Fruit fly (Drosophila melanogaster) whole organism, embryonic: ENCODE results near the gene TfIIFbeta.

ENCODE experiments used
- Abd-B ChIP-seq: fragments of 200-800 bp; sonication (Bioruptor generic); optimal IDR thresholded peaks from 2 replicates; lab custom pipeline; 2018; ENCODE audit warnings: missing biosample characterization, mild to moderate bottlenecking, missing genetic modification characterization, moderate library complexity
- Asciz ChIP-seq: fragments of 200-800 bp; sonication (Bioruptor generic); optimal IDR thresholded peaks from 2 replicates; lab custom pipeline; 2017; ENCODE audit warnings: missing biosample characterization, mild to moderate bottlenecking, missing genetic modification characterization, missing genetic modification reagents
- Atf3 ChIP-seq: fragments of 200-800 bp; sonication (Bioruptor generic); optimal IDR thresholded peaks from 3 replicates; lab custom pipeline; 2016; ENCODE audit warnings: missing biosample characterization, missing genetic modification characterization
- CG11247 ChIP-seq: fragments of 200-800 bp; sonication (Bioruptor generic); IDR thresholded peaks from 2 replicates; pipeline ENCODE4 v1.3.6; 2022; ENCODE audit warnings: missing biosample characterization, missing genetic modification characterization
- CG11695 ChIP-seq: fragments of 200-800 bp; sonication (Bioruptor generic); IDR thresholded peaks from 3 replicates; pipeline ENCODE4 v1.3.6; 2022; ENCODE audit warnings: missing biosample characterization, missing genetic modification characterization
- CG13894 ChIP-seq: fragments of 200-800 bp; sonication (Bioruptor generic); optimal IDR thresholded peaks from 3 replicates; lab custom pipeline; 2018; ENCODE audit warnings: missing biosample characterization, mild to moderate bottlenecking, missing genetic modification characterization, moderate library complexity
- CG14050 ChIP-seq: fragments of 200-800 bp; sonication (Bioruptor generic); IDR thresholded peaks from 3 replicates; pipeline ENCODE4 v1.3.6; 2022; ENCODE audit warnings: missing biosample characterization, missing genetic modification characterization
- CG30020 ChIP-seq: fragments of 200-800 bp; optimal IDR thresholded peaks from 2 replicates; lab custom pipeline; 2019; ENCODE audit warnings: missing biosample characterization, mild to moderate bottlenecking, missing genetic modification characterization, moderate library complexity
- CG3838 ChIP-seq: fragments of 200-800 bp; sonication (Bioruptor generic); optimal IDR thresholded peaks from 3 replicates; lab custom pipeline; 2016; ENCODE audit warnings: missing biosample characterization, missing genetic modification characterization
- CG4404 ChIP-seq: fragments of 200-800 bp; sonication (Bioruptor generic); IDR thresholded peaks from 2 replicates; pipeline ENCODE4 v1.3.6; 2022; ENCODE audit warnings: missing biosample characterization, missing genetic modification characterization
- CG6765 ChIP-seq: fragments of 200-800 bp; sonication (Bioruptor generic); optimal IDR thresholded peaks from 3 replicates; lab custom pipeline; 2017; ENCODE audit warnings: missing biosample characterization, mild to moderate bottlenecking, missing genetic modification characterization
- CG6854 ChIP-seq: fragments of 200-800 bp; sonication (Bioruptor generic); optimal IDR thresholded peaks from 3 replicates; lab custom pipeline; 2017; ENCODE audit warnings: missing biosample characterization, mild to moderate bottlenecking, missing genetic modification characterization
- CG8089 ChIP-seq: fragments of 200-800 bp; sonication (Bioruptor generic); optimal IDR thresholded peaks from 3 replicates; lab custom pipeline; 2016; ENCODE audit warnings: missing biosample characterization, missing genetic modification characterization
- CG8924 ChIP-seq: fragments of 200-800 bp; optimal IDR thresholded peaks from 3 replicates; lab custom pipeline; 2019; ENCODE audit warnings: missing biosample characterization, mild to moderate bottlenecking, missing genetic modification characterization, moderate library complexity
- ERR ChIP-seq: fragments of 200-800 bp; sonication (Bioruptor generic); optimal IDR thresholded peaks from 2 replicates; lab custom pipeline; 2016; ENCODE audit warnings: missing biosample characterization, missing genetic modification characterization
- Eip74EF ChIP-seq, 2 experiments: fragments of 200-800 bp in 1 of 2; fragments of >200 bp in 1 of 2; sonication (Bioruptor generic) in 1 of 2; optimal IDR thresholded peaks; 2 replicates each; lab custom pipeline; 2017 to 2019; ENCODE audit warnings: missing biosample characterization in 2 of 2, missing genetic modification characterization in 2 of 2, mild to moderate bottlenecking in 1 of 2, moderate library complexity in 1 of 2
- Fer2 ChIP-seq: fragments of 200-800 bp; sonication (Bioruptor generic); optimal IDR thresholded peaks from 2 replicates; lab custom pipeline; 2018; ENCODE audit warnings: missing biosample characterization, mild to moderate bottlenecking, missing genetic modification characterization, moderate library complexity
- Hmx ChIP-seq: fragments of 200-800 bp; sonication (Bioruptor generic); optimal IDR thresholded peaks from 2 replicates; lab custom pipeline; 2016; ENCODE audit warnings: missing biosample characterization, missing genetic modification characterization
- Lim3 ChIP-seq: fragments of 200-800 bp; sonication (Bioruptor generic); IDR thresholded peaks from 2 replicates; pipeline ENCODE4 v1.3.6; 2022; ENCODE audit warnings: missing biosample characterization, missing genetic modification characterization
- MBD-R2 ChIP-seq: fragments of 200-800 bp; sonication (Bioruptor generic); IDR thresholded peaks from 2 replicates; pipeline ENCODE4 v1.3.6; 2022; ENCODE audit warnings: missing biosample characterization, missing genetic modification characterization
- MTF-1 ChIP-seq: fragments of 200-800 bp; sonication (Bioruptor generic); optimal IDR thresholded peaks from 2 replicates; lab custom pipeline; 2018; ENCODE audit warnings: missing biosample characterization, mild to moderate bottlenecking, missing genetic modification characterization, borderline replicate concordance
- Sox102F ChIP-seq: fragments of 200-800 bp; sonication (Bioruptor generic); optimal IDR thresholded peaks from 2 replicates; lab custom pipeline; 2018; ENCODE audit warnings: missing biosample characterization, mild to moderate bottlenecking, missing genetic modification characterization, moderate library complexity
- Tbp ChIP-seq: fragments of >200 bp; optimal IDR thresholded peaks from 2 replicates; lab custom pipeline; 2018; ENCODE audit warnings: missing biosample characterization, missing genetic modification characterization
- Xbp1 ChIP-seq: fragments of 200-800 bp; sonication (Bioruptor generic); optimal IDR thresholded peaks from 3 replicates; lab custom pipeline; 2016; ENCODE audit warnings: missing biosample characterization, mild to moderate bottlenecking, missing genetic modification characterization
- Xrp1 ChIP-seq: fragments of 200-800 bp; sonication (Bioruptor generic); IDR thresholded peaks from 2 replicates; pipeline ENCODE4 v1.3.6; 2022; ENCODE audit warnings: missing biosample characterization, missing genetic modification characterization
- bigmax ChIP-seq: fragments of 200-800 bp; sonication (Bioruptor generic); optimal IDR thresholded peaks from 2 replicates; lab custom pipeline; 2018; ENCODE audit warnings: missing biosample characterization, mild to moderate bottlenecking, missing genetic modification characterization
- btn ChIP-seq: fragments of 200-800 bp; sonication (Bioruptor generic); optimal IDR thresholded peaks from 2 replicates; lab custom pipeline; 2016; ENCODE audit warnings: missing biosample characterization, missing genetic modification characterization
- cad ChIP-seq: fragments of >200 bp; optimal IDR thresholded peaks from 2 replicates; lab custom pipeline; 2017; ENCODE audit warnings: missing biosample characterization, missing genetic modification characterization
- disco-r ChIP-seq: fragments of 200-800 bp; sonication (Bioruptor generic); optimal IDR thresholded peaks from 2 replicates; lab custom pipeline; 2016; ENCODE audit warnings: missing biosample characterization, missing genetic modification characterization
- emc ChIP-seq: fragments of 200-800 bp; sonication (Bioruptor generic); optimal IDR thresholded peaks from 2 replicates; lab custom pipeline; 2016; ENCODE audit warnings: missing biosample characterization, missing genetic modification characterization
- en ChIP-seq: fragments of 200-800 bp; sonication (Bioruptor generic); optimal IDR thresholded peaks from 2 replicates; lab custom pipeline; 2016; ENCODE audit warnings: missing biosample characterization, missing genetic modification characterization
- fru ChIP-seq: fragments of >200 bp; optimal IDR thresholded peaks from 2 replicates; lab custom pipeline; 2017
- gt ChIP-seq: fragments of 200-800 bp; sonication (Bioruptor generic); IDR thresholded peaks from 2 replicates; pipeline ENCODE4 v1.3.6; 2022; ENCODE audit warnings: missing biosample characterization, missing genetic modification characterization
- h ChIP-seq: fragments of >200 bp; optimal IDR thresholded peaks from 2 replicates; lab custom pipeline; 2017
- jumu ChIP-seq: fragments of 200-800 bp; sonication (Bioruptor generic); optimal IDR thresholded peaks from 3 replicates; lab custom pipeline; 2016; ENCODE audit warnings: missing biosample characterization, missing genetic modification characterization
- ken ChIP-seq: fragments of 200-800 bp; sonication (Bioruptor generic); IDR thresholded peaks from 3 replicates; pipeline ENCODE4 v1.3.6; 2022; ENCODE audit warnings: missing biosample characterization, missing genetic modification characterization
- lab ChIP-seq: fragments of 200-800 bp; sonication (Bioruptor generic); optimal IDR thresholded peaks from 3 replicates; lab custom pipeline; 2017; ENCODE audit warnings: missing biosample characterization, missing genetic modification characterization, mild to moderate bottlenecking, moderate library complexity, missing genetic modification reagents
- maf-S ChIP-seq: fragments of 200-800 bp; sonication (Bioruptor generic); optimal IDR thresholded peaks from 2 replicates; lab custom pipeline; 2016; ENCODE audit warnings: missing biosample characterization, missing genetic modification characterization
- onecut ChIP-seq: fragments of 200-800 bp; sonication (Bioruptor generic); IDR thresholded peaks from 2 replicates; pipeline ENCODE4 v1.3.6; 2022; ENCODE audit warnings: missing biosample characterization, missing genetic modification characterization
- p53 ChIP-seq: fragments of 200-800 bp; sonication (Bioruptor generic); optimal IDR thresholded peaks from 2 replicates; lab custom pipeline; 2016; ENCODE audit warnings: missing biosample characterization, missing genetic modification characterization
- peb ChIP-seq: fragments of 200-800 bp; sonication (Bioruptor generic); IDR thresholded peaks from 2 replicates; pipeline ENCODE4 v1.3.6; 2022; ENCODE audit warnings: missing biosample characterization, missing genetic modification characterization
- pfk ChIP-seq: fragments of 200-800 bp; sonication (Bioruptor generic); optimal IDR thresholded peaks from 2 replicates; lab custom pipeline; 2018; ENCODE audit warnings: missing biosample characterization, mild to moderate bottlenecking, missing genetic modification characterization, moderate library complexity
- phol ChIP-seq: fragments of 200-800 bp; sonication (Bioruptor generic); optimal IDR thresholded peaks from 3 replicates; lab custom pipeline; 2018; ENCODE audit warnings: missing biosample characterization, mild to moderate bottlenecking, missing genetic modification characterization, moderate library complexity
- pzg ChIP-seq: fragments of 200-800 bp; sonication (Bioruptor generic); optimal IDR thresholded peaks from 3 replicates; lab custom pipeline; 2018; ENCODE audit warnings: missing biosample characterization, mild to moderate bottlenecking, missing genetic modification characterization, moderate library complexity
- seq ChIP-seq: fragments of 200-800 bp; sonication (Bioruptor generic); IDR thresholded peaks from 2 replicates; pipeline ENCODE4 v1.3.6; 2022; ENCODE audit warnings: missing biosample characterization, missing genetic modification characterization
- sqz ChIP-seq: fragments of 200-800 bp; sonication (Bioruptor generic); optimal IDR thresholded peaks from 3 replicates; lab custom pipeline; 2018; ENCODE audit warnings: missing biosample characterization, mild to moderate bottlenecking, missing genetic modification characterization
- tll ChIP-seq, 2 experiments: fragments of 200-800 bp in 1 of 2; fragments of >200 bp in 1 of 2; sonication (Bioruptor generic) in 1 of 2; optimal IDR thresholded peaks; 2 replicates each; lab custom pipeline; 2017 to 2019; ENCODE audit warnings: missing biosample characterization in 2 of 2, missing genetic modification characterization in 2 of 2, mild to moderate bottlenecking in 1 of 2, moderate library complexity in 1 of 2
- tna ChIP-seq: fragments of 200-800 bp; sonication (Bioruptor generic); IDR thresholded peaks from 2 replicates; pipeline ENCODE4 v1.3.6; 2022; ENCODE audit warnings: missing biosample characterization, missing genetic modification characterization; ENCODE audit not compliant: partially characterized antibody
- tup ChIP-seq: fragments of 200-800 bp; sonication (Bioruptor generic); optimal IDR thresholded peaks from 2 replicates; lab custom pipeline; 2016; ENCODE audit warnings: missing biosample characterization, mild to moderate bottlenecking, missing genetic modification characterization, moderate library complexity
- twi ChIP-seq: fragments of 200-800 bp; optimal IDR thresholded peaks from 2 replicates; lab custom pipeline; 2019; ENCODE audit warnings: missing biosample characterization, mild to moderate bottlenecking, missing genetic modification characterization, moderate library complexity
- zen ChIP-seq: fragments of 200-800 bp; sonication (Bioruptor generic); optimal IDR thresholded peaks from 3 replicates; lab custom pipeline; 2018; ENCODE audit warnings: missing biosample characterization, mild to moderate bottlenecking, missing genetic modification characterization, moderate library complexity

The TfIIFbeta gene

dm6 chr3R:10784058-10784499 lies 16.5 kb upstream of the TfIIFbeta start, which contains the start of the genes mRpL37 and Rbp1 (continued):
- TF ChIP-seq peb (GFP tag; lab: Robert Waterston, UW) (peak; percentile 54; the same call in 1 of the 2 replicates), seq (GFP tag; lab: Robert Waterston, UW) (no peak), zen (tag; lab: Kevin White, UChicago) (peak; percentile 71), CG11247 (GFP tag; lab: Robert Waterston, UW) (peak; percentile 44), tup (GFP tag; lab: Kevin White, UChicago) (no peak), gt (GFP tag; lab: Robert Waterston, UW) (peak; percentile 11; the same call in 1 of the 2 replicates), btn (GFP tag; lab: Kevin White, UChicago) (no peak), CG8924 (tag; lab: Kevin White, UChicago) (peak; percentile 84), maf-S (GFP tag; lab: Kevin White, UChicago) (peak; percentile 12), Tbp (GFP tag; lab: Kevin White, UChicago) (no peak), Fer2 (tag; lab: Kevin White, UChicago) (peak; percentile 45), pfk (no peak), CG3838 (peak; percentile 1), CG14050 (GFP tag; lab: Robert Waterston, UW) (peak; percentile 34; the same call in 1 of the 3 replicates), onecut (peak; percentile 59; the same call in 1 of the 2 replicates), pzg (GFP tag; lab: Kevin White, UChicago) (peak; percentile 50), Asciz (GFP tag; lab: Kevin White, UChicago) (no peak), Lim3 (GFP tag; lab: Robert Waterston, UW) (no peak), Eip74EF (GFP tag; optimal IDR thresholded peaks at IDR 0.05; lab: Kevin White, UChicago) (no peak), twi (tag; lab: Kevin White, UChicago) (peak; percentile 76), emc (no peak), lab (GFP tag; lab: Kevin White, UChicago) (no peak), jumu (GFP tag; lab: Kevin White, UChicago) (peak; percentile 50), CG30020 (tag; lab: Kevin White, UChicago) (peak; percentile 85), p53 (GFP tag; lab: Kevin White, UChicago) (no peak), CG6765 (GFP tag; lab: Kevin White, UChicago) (peak; percentile 29), h (lab: Kevin White, UChicago) (no peak), disco-r (no peak), ken (GFP tag; lab: Robert Waterston, UW) (no peak; the same call in 2 of the 3 replicates), tll (GFP tag; optimal IDR thresholded peaks at IDR 0.05; lab: Kevin White, UChicago) (peak; percentile 7 to 69), Hmx (no peak), CG11695 (GFP tag; lab: Robert Waterston, UW) (peak; percentile 30; the same call in 1 of the 3 replicates), Abd-B (GFP tag; lab: Kevin White, UChicago) (peak; percentile 93), CG4404 (GFP tag; lab: Robert Waterston, UW) (peak; percentile 94), cad (GFP tag; lab: Kevin White, UChicago) (no peak), CG8089 (GFP tag; lab: Kevin White, UChicago) (peak; percentile 35), Sox102F (GFP tag; lab: Kevin White, UChicago) (peak; percentile 73), phol (tag; lab: Kevin White, UChicago) (peak; percentile 89), ERR (no peak), Xbp1 (peak; percentile 86), Xrp1 (GFP tag; lab: Robert Waterston, UW) (peak; percentile 45; the same call in 1 of the 2 replicates), MBD-R2 (GFP tag; lab: Robert Waterston, UW) (peak; percentile 91), en (GFP tag; lab: Kevin White, UChicago) (no peak), sqz (GFP tag; lab: Kevin White, UChicago) (no peak), CG13894 (tag; lab: Kevin White, UChicago) (no peak), CG6854 (no peak), MTF-1 (GFP tag; lab: Kevin White, UChicago) (no peak), bigmax (GFP tag; lab: Kevin White, UChicago) (no peak), fru (lab: Kevin White, UChicago) (no peak), tna (GFP tag; lab: Robert Waterston, UW) (peak; percentile 31; the same call in 1 of the 2 replicates), Atf3 (GFP tag; lab: Kevin White, UChicago) (no peak)
